Worm (Caenorhabditis elegans): ENCODE results near the gene rpb-8.

The rpb-8 gene

DNA sequence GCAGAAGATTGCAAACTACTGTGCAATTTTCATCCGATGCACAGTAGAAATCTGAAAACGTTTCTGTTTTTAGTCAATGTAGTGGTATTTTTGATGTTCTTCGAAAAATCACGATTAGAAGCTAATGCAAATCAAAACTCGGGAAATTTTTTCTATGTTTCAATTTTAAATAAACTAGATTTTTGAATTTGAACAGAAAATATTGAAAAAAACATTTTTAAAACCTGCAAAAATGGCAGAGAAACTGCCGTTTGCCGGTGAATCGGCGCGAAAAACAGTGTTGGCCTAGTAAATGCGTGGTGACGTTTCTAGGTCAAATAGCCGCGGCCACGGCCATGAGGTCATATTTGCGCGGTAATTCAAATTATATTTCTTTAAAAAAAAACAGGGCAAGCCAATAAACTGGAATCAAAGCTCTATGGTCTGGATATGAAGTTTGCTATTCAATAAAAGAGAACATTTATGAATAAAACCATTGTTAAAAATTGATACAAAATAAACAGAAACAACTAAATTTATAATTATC, 12.4 kb upstream of the rpb-8 start, which contains the start of gene set-2 (continued):
- TF ChIP-seq cebp-1 (GFP tag; IDR thresholded peaks at IDR 0.05), result no peak
- peak; percentile 67 for TF ChIP-seq cebp-1 (tag; optimal IDR thresholded peaks at IDR 0.05)
- no peak for TF ChIP-seq sdz-38 (tag; optimal IDR thresholded peaks at IDR 0.05)
- no peak for TF ChIP-seq nfya-2 (GFP tag; IDR thresholded peaks at IDR 0.05)
- TF ChIP-seq T07F8.4 (tag; optimal IDR thresholded peaks at IDR 0.05), result no peak
- no peak for TF ChIP-seq fkh-3 (tag; optimal IDR thresholded peaks at IDR 0.05)
- TF ChIP-seq nfyb-1 (GFP tag; IDR thresholded peaks at IDR 0.05), result peak; percentile 76
- no peak for TF ChIP-seq mxl-1 (tag; optimal IDR thresholded peaks at IDR 0.05)
- TF ChIP-seq lin-54 (GFP tag; optimal IDR thresholded peaks at IDR 0.05), result peak; percentile 97
- peak; percentile 84 for TF ChIP-seq lir-1 (GFP tag; conservative IDR thresholded peaks at IDR 0.05)
- TF ChIP-seq hsf-1 (GFP tag; IDR thresholded peaks at IDR 0.05), result 0 out of 2 replicates have a peak, but pooled peaks have one; percentile 19
- TF ChIP-seq lsl-1 (GFP tag; optimal IDR thresholded peaks at IDR 0.05), result peak; percentile 75
- peak; percentile 75 for TF ChIP-seq athp-1 (tag; optimal IDR thresholded peaks at IDR 0.05)
- TF ChIP-seq F33H1.4 (GFP tag; IDR thresholded peaks at IDR 0.05), result peak; percentile 76
- TF ChIP-seq mes-4 (tag; optimal IDR thresholded peaks at IDR 0.05), result no peak
- no peak for TF ChIP-seq aptf-3 (GFP tag; IDR thresholded peaks at IDR 0.05)
- TF ChIP-seq F55B11.4 (tag; optimal IDR thresholded peaks at IDR 0.05; ENCODE audit: borderline replicate concordance, insufficient read depth), result no peak
- TF ChIP-seq F57C9.4 (tag; optimal IDR thresholded peaks at IDR 0.05), result no peak
- TF ChIP-seq nhr-120 (GFP tag; IDR thresholded peaks at IDR 0.05), result no peak
- peak in 1 of 2 experiments; percentile 32 for TF ChIP-seq let-607 (tag; optimal IDR thresholded peaks at IDR 0.05)
- no peak for TF ChIP-seq somi-1 (GFP tag; optimal IDR thresholded peaks at IDR 0.05)
- peak; percentile 16 for TF ChIP-seq snpc-4 (GFP tag; optimal IDR thresholded peaks at IDR 0.05)
- peak in 1 of 4 experiments; percentile 37 for TF ChIP-seq snpc-4 (tag; optimal IDR thresholded peaks at IDR 0.05)
- TF ChIP-seq pha-4 (tag; optimal IDR thresholded peaks at IDR 0.05), result no peak
- peak; percentile 43 for TF ChIP-seq F22D6.2 (tag; optimal IDR thresholded peaks at IDR 0.05)
- no peak for TF ChIP-seq cebp-2 (GFP tag; IDR thresholded peaks at IDR 0.05)
- TF ChIP-seq nhr-27 (tag; optimal IDR thresholded peaks at IDR 0.05), result no peak
- peak; percentile 59 for TF ChIP-seq K12H6.12 (tag; optimal IDR thresholded peaks at IDR 0.05)
- TF ChIP-seq efl-1 (GFP tag; optimal IDR thresholded peaks at IDR 0.05), result peak; percentile 92
- TF ChIP-seq nhr-80 (tag; optimal IDR thresholded peaks at IDR 0.05), result peak; percentile 30
- peak; percentile 77 for TF ChIP-seq tlf-1 (GFP tag; optimal IDR thresholded peaks at IDR 0.05)
- peak; percentile 69; the same call in 1 of the 2 replicates for TF ChIP-seq egl-44 (GFP tag; IDR thresholded peaks at IDR 0.05)
- no peak for TF ChIP-seq hmg-20 (GFP tag; IDR thresholded peaks at IDR 0.05)
- TF ChIP-seq sptf-2 (GFP tag; optimal IDR thresholded peaks at IDR 0.05), result peak; percentile 84
- peak; percentile 48 for TF ChIP-seq hmg-1.2 (GFP tag; IDR thresholded peaks at IDR 0.05)
- peak; percentile 60 for TF ChIP-seq snpc-1.3 (tag; optimal IDR thresholded peaks at IDR 0.05; ENCODE audit: insufficient read depth)
- TF ChIP-seq D2030.7 (GFP tag; IDR thresholded peaks at IDR 0.05), result peak; percentile 80
- peak; percentile 19 for TF ChIP-seq chd-7 (tag; optimal IDR thresholded peaks at IDR 0.05)
- no peak for TF ChIP-seq atf-7 (tag; optimal IDR thresholded peaks at IDR 0.05)
- TF ChIP-seq nhr-90 (tag; optimal IDR thresholded peaks at IDR 0.05), result no peak
- TF ChIP-seq mcd-1 (GFP tag; IDR thresholded peaks at IDR 0.05), result peak; percentile 83
- TF ChIP-seq rcor-1 (GFP tag; IDR thresholded peaks at IDR 0.05), result peak; percentile 81
- peak; percentile 87 for TF ChIP-seq ztf-25 (GFP tag; IDR thresholded peaks at IDR 0.05)
- TF ChIP-seq ceh-58 (GFP tag; IDR thresholded peaks at IDR 0.05), result no peak
- no peak for TF ChIP-seq dpff-1 (tag; optimal IDR thresholded peaks at IDR 0.05)
- TF ChIP-seq ztf-22 (GFP tag; optimal IDR thresholded peaks at IDR 0.05), result no peak
- peak; percentile 54; the same call in 1 of the 2 replicates for TF ChIP-seq ceh-40 (GFP tag; IDR thresholded peaks at IDR 0.05)
- TF ChIP-seq unc-130 (GFP tag; optimal IDR thresholded peaks at IDR 0.05), result peak; percentile 95
- TF ChIP-seq F10E7.11 (tag; optimal IDR thresholded peaks at IDR 0.05), result peak; percentile 38

All from whole organism, young adult.